Worm (Caenorhabditis elegans) whole organism, L4 larva: ENCODE data around the gene hot-9.
"Not testable (repeated sequence)": the region's sequence is repeated elsewhere in the genome, so short reads cannot be mapped to it uniquely, and the experiment has no call there.

Experiments used
- D1046.2 ChIP-seq: fragments of 200-800 bp; sonication (Bioruptor generic); IDR thresholded peaks from 2 replicates; pipeline ENCODE4 v1.3.6; 2022; ENCODE audit warnings: missing genetic modification characterization, missing compliant biosample characterization
- F10B5.3 ChIP-seq: sonication (generic microtip); optimal IDR thresholded peaks from 2 replicates; lab custom pipeline; 2016; ENCODE audit warnings: mild to moderate bottlenecking, missing genetic modification characterization, missing compliant biosample characterization
- F26F4.8 ChIP-seq: fragments of 200-800 bp; sonication (Bioruptor generic); conservative IDR thresholded peaks from 2 replicates; pipeline ENCODE4 v1.3.6; 2022; ENCODE audit warnings: missing genetic modification characterization, missing compliant biosample characterization
- F49E8.2 ChIP-seq: sonication (generic microtip); optimal IDR thresholded peaks from 2 replicates; lab custom pipeline; 2016; ENCODE audit warnings: missing compliant biosample characterization, mild to moderate bottlenecking, missing genetic modification characterization, borderline replicate concordance
- ZK337.2 ChIP-seq: fragments of 200-800 bp; sonication (Bioruptor generic); IDR thresholded peaks from 2 replicates; pipeline ENCODE4 v1.3.6; 2022; ENCODE audit warnings: missing genetic modification reagents, missing genetic modification characterization, missing compliant biosample characterization
- aha-1 ChIP-seq: fragments of 150-350 bp; peaks from one replicate; lab custom pipeline; 2014; ENCODE audit warnings: missing biosample characterization, missing genetic modification characterization
- arid-1 ChIP-seq: fragments of 200-800 bp; sonication (Bioruptor generic); conservative IDR thresholded peaks from 2 replicates; pipeline ENCODE4 v1.3.6; 2022; ENCODE audit warnings: missing genetic modification reagents, missing genetic modification characterization, missing compliant biosample characterization
- attf-4 ChIP-seq: sonication (generic microtip); optimal IDR thresholded peaks from 3 replicates; lab custom pipeline; 2017; ENCODE audit warnings: missing biosample characterization, missing genetic modification characterization
- ceh-20 ChIP-seq: fragments of 200-800 bp; sonication (Bioruptor generic); IDR thresholded peaks from 2 replicates; pipeline ENCODE4 v1.3.6; 2022; ENCODE audit warnings: missing genetic modification reagents, missing genetic modification characterization, missing compliant biosample characterization
- ceh-62 ChIP-seq: sonication (generic microtip); optimal IDR thresholded peaks from 2 replicates; lab custom pipeline; 2017; ENCODE audit warnings: missing biosample characterization, missing genetic modification characterization
- ces-1 ChIP-seq: fragments of 150-350 bp; sonication (generic microtip); optimal IDR thresholded peaks from 4 replicates; lab custom pipeline; 2014; ENCODE audit warnings: missing biosample characterization, missing genetic modification reagents, missing genetic modification characterization
- daf-16 ChIP-seq, 3 experiments: sonication (generic microtip); optimal IDR thresholded peaks; 2 replicates each; lab custom pipeline; 2016 to 2017; ENCODE audit warnings: missing genetic modification characterization in 3 of 3, missing genetic modification reagents in 3 of 3, mild to moderate bottlenecking in 2 of 3, missing compliant biosample characterization in 2 of 3, missing biosample characterization in 1 of 3, moderate library complexity in 1 of 3
- dmd-6 ChIP-seq: fragments of 200-800 bp; sonication (Bioruptor generic); IDR thresholded peaks from 2 replicates; pipeline ENCODE4 v1.3.6; 2022; ENCODE audit warnings: missing genetic modification reagents, missing genetic modification characterization, missing compliant biosample characterization
- dmd-8 ChIP-seq: fragments of 200-800 bp; sonication (Bioruptor generic); IDR thresholded peaks from 2 replicates; pipeline ENCODE4 v1.3.6; 2022; ENCODE audit warnings: missing genetic modification characterization, missing compliant biosample characterization
- duxl-1 ChIP-seq: sonication (generic microtip); optimal IDR thresholded peaks from 2 replicates; lab custom pipeline; 2016; ENCODE audit warnings: mild to moderate bottlenecking, missing genetic modification characterization, moderate library complexity, missing compliant biosample characterization; ENCODE audit not compliant: poor library complexity
- dve-1 ChIP-seq: sonication (generic microtip); optimal IDR thresholded peaks from 2 replicates; lab custom pipeline; 2017; ENCODE audit warnings: antibody characterized with exemption, mild to moderate bottlenecking, missing genetic modification characterization, missing compliant biosample characterization; ENCODE audit not compliant: insufficient read depth
- egl-43 ChIP-seq: fragments of 200-800 bp; sonication (Bioruptor generic); IDR thresholded peaks from 2 replicates; pipeline ENCODE4 v1.3.6; 2022; ENCODE audit warnings: missing genetic modification reagents, missing genetic modification characterization, missing compliant biosample characterization
- fos-1 ChIP-seq: fragments of 150-350 bp; optimal IDR thresholded peaks from 2 replicates; lab custom pipeline; 2014; ENCODE audit warnings: missing biosample characterization, missing genetic modification characterization
- hlh-11 ChIP-seq: fragments of 200-800 bp; sonication (Bioruptor generic); optimal IDR thresholded peaks from 2 replicates; lab custom pipeline; 2018; ENCODE audit warnings: mild to moderate bottlenecking, missing genetic modification characterization, missing compliant biosample characterization
- hmg-1.1 ChIP-seq: fragments of 200-800 bp; sonication (Bioruptor generic); IDR thresholded peaks from 2 replicates; pipeline ENCODE4 v1.3.6; 2022; ENCODE audit warnings: missing genetic modification reagents, missing genetic modification characterization, missing compliant biosample characterization
- lin-13 ChIP-seq: fragments of 150-350 bp; optimal IDR thresholded peaks from 2 replicates; lab custom pipeline; 2014; ENCODE audit warnings: missing biosample characterization, missing genetic modification reagents, missing genetic modification characterization
- lin-38 ChIP-seq: fragments of 200-800 bp; sonication (Bioruptor generic); IDR thresholded peaks from 2 replicates; pipeline ENCODE4 v1.3.6; 2022; ENCODE audit warnings: missing genetic modification reagents, missing genetic modification characterization, missing compliant biosample characterization
- lir-3 ChIP-seq: sonication (generic microtip); optimal IDR thresholded peaks from 2 replicates; lab custom pipeline; 2016; ENCODE audit warnings: mild to moderate bottlenecking, missing genetic modification characterization, missing compliant biosample characterization
- lsy-2 ChIP-seq, 2 experiments: fragments of 150-350 bp in 1 of 2; sonication (generic microtip) in 1 of 2; optimal IDR thresholded peaks; 2 replicates each; lab custom pipeline; 2014 to 2017; ENCODE audit warnings: missing biosample characterization in 2 of 2, missing genetic modification characterization in 2 of 2
- mep-1 ChIP-seq: fragments of 150-350 bp; sonication (generic microtip); optimal IDR thresholded peaks from 3 replicates; lab custom pipeline; 2014; ENCODE audit warnings: missing biosample characterization, missing genetic modification characterization
- mes-2 ChIP-seq: sonication (generic microtip); optimal IDR thresholded peaks from 2 replicates; lab custom pipeline; 2016; ENCODE audit warnings: missing genotype, mild to moderate bottlenecking, missing genetic modification characterization, missing compliant biosample characterization; ENCODE audit not compliant: poor library complexity, severe bottlenecking
- mxl-3 ChIP-seq: fragments of 200-800 bp; sonication (Bioruptor generic); optimal IDR thresholded peaks from 2 replicates; lab custom pipeline; 2018; ENCODE audit warnings: mild to moderate bottlenecking, missing genetic modification characterization, missing compliant biosample characterization
- nhr-11 ChIP-seq: fragments of 150-350 bp; optimal IDR thresholded peaks from 2 replicates; lab custom pipeline; 2014; ENCODE audit warnings: missing biosample characterization, missing genetic modification characterization
- nhr-25 ChIP-seq: sonication (generic microtip); optimal IDR thresholded peaks from 2 replicates; lab custom pipeline; 2017; ENCODE audit warnings: missing genetic modification characterization, mild to moderate bottlenecking, missing compliant biosample characterization, antibody characterized with exemption, moderate library complexity, borderline replicate concordance; ENCODE audit not compliant: insufficient read depth
- nhr-28 ChIP-seq: fragments of 150-350 bp; optimal IDR thresholded peaks from 2 replicates; lab custom pipeline; 2014; ENCODE audit warnings: missing biosample characterization, missing genetic modification characterization
- nhr-48 ChIP-seq: sonication (generic microtip); optimal IDR thresholded peaks from 2 replicates; lab custom pipeline; 2016; ENCODE audit warnings: mild to moderate bottlenecking, missing genetic modification characterization, missing compliant biosample characterization
- nhr-76 ChIP-seq: fragments of 150-350 bp; optimal IDR thresholded peaks from 2 replicates; lab custom pipeline; 2014; ENCODE audit warnings: missing biosample characterization, missing genetic modification characterization
- nhr-77 ChIP-seq: fragments of 150-350 bp; optimal IDR thresholded peaks from 2 replicates; lab custom pipeline; 2014; ENCODE audit warnings: missing biosample characterization, missing genetic modification characterization
- pqm-1 ChIP-seq: sonication (generic microtip); optimal IDR thresholded peaks from 2 replicates; lab custom pipeline; 2017; ENCODE audit warnings: missing biosample characterization, missing genetic modification characterization
- snpc-1.2 ChIP-seq: fragments of 200-800 bp; sonication (Bioruptor generic); IDR thresholded peaks from 2 replicates; pipeline ENCODE4 v1.3.6; 2022; ENCODE audit warnings: missing genetic modification reagents, missing genetic modification characterization, missing compliant biosample characterization
- spr-3 ChIP-seq: fragments of 200-800 bp; sonication (Bioruptor generic); optimal IDR thresholded peaks from 2 replicates; lab custom pipeline; 2018; ENCODE audit warnings: mild to moderate bottlenecking, missing genetic modification characterization, missing compliant biosample characterization
- unc-130 ChIP-seq: sonication (generic microtip); optimal IDR thresholded peaks from 2 replicates; lab custom pipeline; 2016; ENCODE audit warnings: missing genetic modification reagents, missing genetic modification characterization, missing compliant biosample characterization
- unc-62 ChIP-seq, 3 experiments: fragments of 150-350 bp in 1 of 3; sonication (generic microtip); optimal IDR thresholded peaks in 2 of 3; peaks in 1 of 3; 1 replicate in 1 of 3; 2 replicates in 2 of 3; lab custom pipeline; 2014 to 2017; ENCODE audit warnings: missing biosample characterization in 3 of 3, missing genetic modification characterization in 3 of 3, missing genetic modification reagents in 3 of 3, missing genotype in 1 of 3
- zag-1 ChIP-seq: fragments of 150-350 bp; optimal IDR thresholded peaks from 2 replicates; lab custom pipeline; 2014; ENCODE audit warnings: missing biosample characterization, missing genetic modification characterization
- zip-11 ChIP-seq: fragments of 200-800 bp; sonication (Bioruptor generic); IDR thresholded peaks from 2 replicates; pipeline ENCODE4 v1.3.6; 2022; ENCODE audit warnings: missing genetic modification characterization, missing compliant biosample characterization
- ztf-7 ChIP-seq: fragments of 150-350 bp; optimal IDR thresholded peaks from 2 replicates; lab custom pipeline; 2014; ENCODE audit warnings: missing biosample characterization, missing genetic modification characterization

The hot-9 gene

ce11 chrIV:5090993-5091793 is 45.9 kb upstream of the hot-9 start, which contains the start of the genes snpn-1 and C02B10.4 (continued):
- TF ChIP-seq hlh-11 (tag; lab: Kevin White, UChicago): no peak
- TF ChIP-seq unc-130 (GFP tag; lab: Kevin White, UChicago): no peak
- no peak for TF ChIP-seq fos-1 (tag; lab: Kevin White, UChicago)
- no peak for TF ChIP-seq F49E8.2 (tag; lab: Kevin White, UChicago)
- no peak for TF ChIP-seq ztf-7 (tag; lab: Kevin White, UChicago)
- TF ChIP-seq ZK337.2 (GFP tag; lab: Robert Waterston, UW): no peak
- no peak for TF ChIP-seq lin-13 (GFP tag; lab: Kevin White, UChicago)

- TF ChIP-seq mep-1 (tag; lab: Kevin White, UChicago): peak; percentile 12
- TF ChIP-seq hmg-1.1 (GFP tag; lab: Robert Waterston, UW): 0 out of 2 replicates have a peak, but pooled peaks have one; percentile 29
- TF ChIP-seq hlh-11 (tag; lab: Kevin White, UChicago): peak; percentile 57
- TF ChIP-seq egl-43 (GFP tag; lab: Robert Waterston, UW): peak; percentile 9; the same call in 1 of the 2 replicates
- not testable (repeated sequence) for TF ChIP-seq daf-16 (GFP tag; optimal IDR thresholded peaks at IDR 0.05; lab: Kevin White, UChicago)
- TF ChIP-seq daf-16 (tag; optimal IDR thresholded peaks at IDR 0.05; lab: Kevin White, UChicago): peak; percentile 66
- peak; percentile 30 for TF ChIP-seq aha-1
- peak; percentile 27; the same call in 1 of the 2 replicates for TF ChIP-seq dmd-6 (GFP tag; lab: Robert Waterston, UW)
- TF ChIP-seq lin-38 (GFP tag; lab: Robert Waterston, UW): peak; percentile 76
- peak; percentile 30 for TF ChIP-seq duxl-1 (tag; lab: Kevin White, UChicago)
- TF ChIP-seq dve-1 (tag; lab: Kevin White, UChicago): peak; percentile 30
- TF ChIP-seq pqm-1 (tag; lab: Kevin White, UChicago): peak; percentile 62
- TF ChIP-seq snpc-1.2: peak; percentile 86
- peak; percentile 34; the same call in 1 of the 2 replicates for TF ChIP-seq arid-1 (GFP tag; lab: Robert Waterston, UW)
- peak; percentile 21 for TF ChIP-seq nhr-28
- peak; percentile 46 for TF ChIP-seq mes-2
- TF ChIP-seq lsy-2 (tag; optimal IDR thresholded peaks at IDR 0.05; lab: Kevin White, UChicago): peak in 1 of 2 experiments; percentile 78
Observed at ce11 chrIV:5089795-5090528, 44.7 kb upstream of the hot-9 start.

- TF ChIP-seq nhr-25 (tag; lab: Kevin White, UChicago): no peak
- no peak for TF ChIP-seq F26F4.8 (GFP tag; lab: Robert Waterston, UW)
- no peak for TF ChIP-seq dmd-8
- no peak for TF ChIP-seq ces-1 (GFP tag; lab: Kevin White, UChicago)
- peak; percentile 75 for TF ChIP-seq mxl-3 (GFP tag; lab: Kevin White, UChicago)
- peak; percentile 77 for TF ChIP-seq hlh-11 (tag; lab: Kevin White, UChicago)
- TF ChIP-seq attf-4 (tag; lab: Kevin White, UChicago): no peak
- peak; percentile 50 for TF ChIP-seq mep-1 (tag; lab: Kevin White, UChicago)
- TF ChIP-seq nhr-48 (tag; lab: Kevin White, UChicago): peak; percentile 29
- TF ChIP-seq daf-16 (GFP tag; optimal IDR thresholded peaks at IDR 0.05; lab: Kevin White, UChicago): no peak
- TF ChIP-seq daf-16 (tag; optimal IDR thresholded peaks at IDR 0.05; lab: Kevin White, UChicago): peak; percentile 60
- TF ChIP-seq fos-1 (tag; lab: Kevin White, UChicago): no peak
- TF ChIP-seq spr-3 (GFP tag; lab: Kevin White, UChicago): no peak
- TF ChIP-seq ZK337.2 (GFP tag; lab: Robert Waterston, UW): no peak
- no peak for TF ChIP-seq nhr-76 (tag; lab: Kevin White, UChicago)
- no peak for TF ChIP-seq ceh-62
- no peak for TF ChIP-seq nhr-11 (tag; lab: Kevin White, UChicago)
- TF ChIP-seq dve-1 (tag; lab: Kevin White, UChicago): peak; percentile 75
- TF ChIP-seq zag-1: no peak
- peak in 1 of 2 experiments; percentile 68 for TF ChIP-seq unc-62 (GFP tag; optimal IDR thresholded peaks at IDR 0.05 in 1 of 2; lab: Kevin White, UChicago)
- TF ChIP-seq unc-62 (tag; optimal IDR thresholded peaks at IDR 0.05; lab: Kevin White, UChicago): no peak
- no peak for TF ChIP-seq D1046.2 (GFP tag; lab: Robert Waterston, UW)
- TF ChIP-seq zip-11 (GFP tag; lab: Robert Waterston, UW): no peak
- TF ChIP-seq lir-3: no peak
- TF ChIP-seq F10B5.3 (tag; lab: Kevin White, UChicago): no peak
- TF ChIP-seq nhr-77 (tag; lab: Kevin White, UChicago): no peak
- TF ChIP-seq ceh-20: no peak
- TF ChIP-seq dmd-6 (GFP tag; lab: Robert Waterston, UW): peak; percentile 83
Observed at ce11 chrIV:5088814-5089322, 43.6 kb upstream of the hot-9 start, which contains the start of gene ivd-1. Gene ivd-1, minus strand, starts transcription at chrIV:5088864.
